Worm (Caenorhabditis elegans): ENCODE results near the gene mam-3.

Gene mam-3

ce11 chrIV:13395255-13395654, 49.9 kb downstream of the mam-3 start (continued):
- TF ChIP-seq ztf-11 (tag; optimal IDR thresholded peaks at IDR 0.05) = no peak
- TF ChIP-seq F37D6.2 (tag; optimal IDR thresholded peaks at IDR 0.05) = peak; percentile 64
- TF ChIP-seq mxl-2 (GFP tag; conservative IDR thresholded peaks at IDR 0.05) = peak; percentile 100
- TF ChIP-seq lsy-2 (tag; optimal IDR thresholded peaks at IDR 0.05) = peak; percentile 63 to 85
- peak; percentile 97 for TF ChIP-seq hlh-11 (tag; optimal IDR thresholded peaks at IDR 0.05)
- TF ChIP-seq pha-4 (GFP tag; IDR thresholded peaks at IDR 0.05) = peak; percentile 75
- no peak for TF ChIP-seq pha-4 (tag; optimal IDR thresholded peaks at IDR 0.05)
- TF ChIP-seq nhr-41 (GFP tag; IDR thresholded peaks at IDR 0.05) = no peak
- peak; percentile 94 for TF ChIP-seq lin-1 (GFP tag; IDR thresholded peaks at IDR 0.05)
- TF ChIP-seq madf-5 (GFP tag; IDR thresholded peaks at IDR 0.05) = 0 out of 4 replicates have a peak, but pooled peaks of 1 of the 2 experiments have one; percentile 70
- 0 out of 2 replicates have a peak, but pooled peaks have one; percentile 36 for TF ChIP-seq vab-7 (GFP tag; IDR thresholded peaks at IDR 0.05)
- TF ChIP-seq lin-13 (GFP tag; optimal IDR thresholded peaks at IDR 0.05) = peak; percentile 75
- TF ChIP-seq ceh-28 (tag; optimal IDR thresholded peaks at IDR 0.05) = no peak
- peak; percentile 85 for TF ChIP-seq madf-9 (GFP tag; conservative IDR thresholded peaks at IDR 0.05)
- peak; percentile 82 for TF ChIP-seq nhr-6 (tag; optimal IDR thresholded peaks at IDR 0.05)
- TF ChIP-seq zag-1 (tag; optimal IDR thresholded peaks at IDR 0.05) = no peak
- peak in 1 of 2 experiments; percentile 50 for TF ChIP-seq unc-62 (GFP tag; optimal IDR thresholded peaks at IDR 0.05 in 1 of 2)
- TF ChIP-seq unc-62 (tag; optimal IDR thresholded peaks at IDR 0.05) = no peak
- TF ChIP-seq fkh-10 (GFP tag; optimal IDR thresholded peaks at IDR 0.05) = peak; percentile 89
- TF ChIP-seq lim-7 (GFP tag; IDR thresholded peaks at IDR 0.05) = no peak
- no peak for TF ChIP-seq ceh-44 (GFP tag; IDR thresholded peaks at IDR 0.05)
- TF ChIP-seq egl-27 (tag; optimal IDR thresholded peaks at IDR 0.05) = peak; percentile 29
- peak; percentile 93 for TF ChIP-seq ztf-7 (tag; optimal IDR thresholded peaks at IDR 0.05)
- peak; percentile 96 to 100 for TF ChIP-seq hif-1 (tag; optimal IDR thresholded peaks at IDR 0.05)
- TF ChIP-seq fos-1 (tag; optimal IDR thresholded peaks at IDR 0.05) = no peak
- TF ChIP-seq D1046.2 (GFP tag; IDR thresholded peaks at IDR 0.05) = 0 out of 2 replicates have a peak, but pooled peaks have one; percentile 4
- TF ChIP-seq aha-1 (tag) = peak; percentile 100
- TF ChIP-seq tra-1 (GFP tag; IDR thresholded peaks at IDR 0.05) = peak; percentile 96
- no peak for TF ChIP-seq ama-1 (optimal IDR thresholded peaks at IDR 0.05)
- TF ChIP-seq ceh-32 (tag; optimal IDR thresholded peaks at IDR 0.05; ENCODE audit: poor library complexity) = no peak
- TF ChIP-seq spr-1 (tag; optimal IDR thresholded peaks at IDR 0.05) = peak; percentile 55
- TF ChIP-seq Y105C5A.15 (GFP tag; IDR thresholded peaks at IDR 0.05) = no peak
- no peak for TF ChIP-seq ZK337.2 (GFP tag; IDR thresholded peaks at IDR 0.05)
- TF ChIP-seq unc-39 (tag; optimal IDR thresholded peaks at IDR 0.05) = no peak
- TF ChIP-seq hlh-30 (tag; optimal IDR thresholded peaks at IDR 0.05; ENCODE audit: insufficient read depth) = peak; percentile 95
- TF ChIP-seq ceh-20 (GFP tag; IDR thresholded peaks at IDR 0.05) = peak; percentile 93
- peak; percentile 98 for TF ChIP-seq dmd-6 (GFP tag; IDR thresholded peaks at IDR 0.05)
- no peak for TF ChIP-seq cey-2 (tag; optimal IDR thresholded peaks at IDR 0.05; ENCODE audit: borderline replicate concordance, insufficient read depth)
- peak; percentile 74 for TF ChIP-seq nhr-25 (tag; optimal IDR thresholded peaks at IDR 0.05; ENCODE audit: borderline replicate concordance, insufficient read depth)
- no peak for TF ChIP-seq ceh-82 (tag; optimal IDR thresholded peaks at IDR 0.05)
- TF ChIP-seq dpl-1 (GFP tag; optimal IDR thresholded peaks at IDR 0.05) = peak; percentile 64
- TF ChIP-seq saeg-2 (GFP tag; IDR thresholded peaks at IDR 0.05) = peak; percentile 83
- TF ChIP-seq lin-38 (GFP tag; IDR thresholded peaks at IDR 0.05) = peak; percentile 75
- TF ChIP-seq mep-1 (tag; optimal IDR thresholded peaks at IDR 0.05) = peak; percentile 85
- TF ChIP-seq ZK546.5 (tag; optimal IDR thresholded peaks at IDR 0.05) = no peak
- TF ChIP-seq mdl-1 (tag; optimal IDR thresholded peaks at IDR 0.05) = peak; percentile 84 to 92
- 0 out of 2 replicates have a peak, but pooled peaks have one; percentile 37 for TF ChIP-seq arid-1 (GFP tag; conservative IDR thresholded peaks at IDR 0.05)
- peak; percentile 67 for TF ChIP-seq T26A8.4 (GFP tag; IDR thresholded peaks at IDR 0.05)
- no peak for TF ChIP-seq zfp-3 (GFP tag; conservative IDR thresholded peaks at IDR 0.05)
- TF ChIP-seq pqm-1 (tag; optimal IDR thresholded peaks at IDR 0.05) = no peak
- TF ChIP-seq mxl-3 (GFP tag; optimal IDR thresholded peaks at IDR 0.05) = peak; percentile 92
